Fruit fly (Drosophila melanogaster) whole organism, prepupa: ENCODE data around the gene CG5861.

ENCODE experiments used
- CG10631 ChIP-seq: fragments of 200-800 bp; sonication (Bioruptor generic); optimal IDR thresholded peaks from 2 replicates; lab custom pipeline; 2016; ENCODE audit warnings: missing biosample characterization, missing genetic modification characterization
- CG10669 ChIP-seq: fragments of 200-800 bp; sonication (Bioruptor generic); optimal IDR thresholded peaks from 3 replicates; lab custom pipeline; 2018; ENCODE audit warnings: missing biosample characterization, mild to moderate bottlenecking, missing genetic modification characterization, moderate library complexity
- CG11294 ChIP-seq: fragments of 200-800 bp; sonication (Bioruptor generic); IDR thresholded peaks from 2 replicates; pipeline ENCODE4 v1.3.6; 2022; ENCODE audit warnings: missing biosample characterization, missing genetic modification characterization
- CG11762 ChIP-seq: fragments of 200-800 bp; sonication (Bioruptor generic); optimal IDR thresholded peaks from 3 replicates; lab custom pipeline; 2016; ENCODE audit warnings: missing biosample characterization, missing genetic modification characterization; ENCODE audit not compliant: insufficient read depth
- CG11902 ChIP-seq: fragments of 200-800 bp; sonication (Bioruptor generic); optimal IDR thresholded peaks from 3 replicates; lab custom pipeline; 2016; ENCODE audit warnings: missing biosample characterization, missing genetic modification characterization
- CG15336 ChIP-seq: fragments of 200-800 bp; sonication (Bioruptor generic); IDR thresholded peaks from 2 replicates; pipeline ENCODE4 v1.3.6; 2022; ENCODE audit warnings: missing biosample characterization, missing genetic modification characterization
- CG16779 ChIP-seq: fragments of 200-800 bp; sonication (Bioruptor generic); optimal IDR thresholded peaks from 3 replicates; lab custom pipeline; 2017; ENCODE audit warnings: missing biosample characterization, mild to moderate bottlenecking, missing genetic modification characterization
- CG3032 ChIP-seq: fragments of 200-800 bp; optimal IDR thresholded peaks from 2 replicates; lab custom pipeline; 2019; ENCODE audit warnings: missing biosample characterization, mild to moderate bottlenecking, missing genetic modification characterization, moderate library complexity
- CG31627 ChIP-seq: fragments of 200-800 bp; sonication (Bioruptor generic); optimal IDR thresholded peaks from 3 replicates; lab custom pipeline; 2016; ENCODE audit warnings: missing biosample characterization, missing genetic modification characterization
- CG32006 ChIP-seq: fragments of 200-800 bp; sonication (Bioruptor generic); optimal IDR thresholded peaks from 3 replicates; lab custom pipeline; 2017; ENCODE audit warnings: missing biosample characterization, mild to moderate bottlenecking, missing genetic modification characterization
- CG34406 ChIP-seq: fragments of 200-800 bp; sonication (Bioruptor generic); optimal IDR thresholded peaks from 3 replicates; lab custom pipeline; 2016; ENCODE audit warnings: missing biosample characterization, missing genetic modification characterization
- CG3919 ChIP-seq: fragments of 200-800 bp; sonication (Bioruptor generic); optimal IDR thresholded peaks from 3 replicates; lab custom pipeline; 2016; ENCODE audit warnings: missing biosample characterization, missing genetic modification characterization
- CG4318 ChIP-seq: fragments of 200-800 bp; sonication (Bioruptor generic); optimal IDR thresholded peaks from 3 replicates; lab custom pipeline; 2017; ENCODE audit warnings: missing biosample characterization, mild to moderate bottlenecking, missing genetic modification characterization
- CG6163 ChIP-seq: fragments of 200-800 bp; sonication (Bioruptor generic); IDR thresholded peaks from 3 replicates; pipeline ENCODE4 v1.3.6; 2022; ENCODE audit warnings: missing biosample characterization, missing genetic modification characterization
- CG6276 ChIP-seq: fragments of 200-800 bp; sonication (Bioruptor generic); optimal IDR thresholded peaks from 2 replicates; lab custom pipeline; 2017; ENCODE audit warnings: missing biosample characterization, mild to moderate bottlenecking, missing genetic modification characterization
- CG6792 ChIP-seq: fragments of 200-800 bp; sonication (Bioruptor generic); optimal IDR thresholded peaks from 3 replicates; lab custom pipeline; 2016; ENCODE audit warnings: missing biosample characterization, missing genetic modification characterization
- CG6808 ChIP-seq: fragments of 200-800 bp; sonication (Bioruptor generic); optimal IDR thresholded peaks from 3 replicates; lab custom pipeline; 2017; ENCODE audit warnings: missing biosample characterization, missing genetic modification characterization, mild to moderate bottlenecking, moderate library complexity, missing genetic modification reagents
- CG6854 ChIP-seq: fragments of 200-800 bp; sonication (Bioruptor generic); optimal IDR thresholded peaks from 2 replicates; lab custom pipeline; 2017; ENCODE audit warnings: missing biosample characterization, mild to moderate bottlenecking, missing genetic modification characterization
- CG7368 ChIP-seq: fragments of 200-800 bp; sonication (Bioruptor generic); optimal IDR thresholded peaks from 3 replicates; lab custom pipeline; 2016; ENCODE audit warnings: missing biosample characterization, missing genetic modification characterization
- CG8119 ChIP-seq: fragments of 200-800 bp; sonication (Bioruptor generic); IDR thresholded peaks from 3 replicates; pipeline ENCODE4 v1.3.6; 2022; ENCODE audit warnings: missing biosample characterization, missing genetic modification characterization
- CG9139 ChIP-seq: fragments of 200-800 bp; sonication (Bioruptor generic); optimal IDR thresholded peaks from 3 replicates; lab custom pipeline; 2017; ENCODE audit warnings: missing biosample characterization, mild to moderate bottlenecking, missing genetic modification characterization
- Eip78C ChIP-seq: fragments of 200-800 bp; sonication (Bioruptor generic); peaks from one replicate; lab custom pipeline; 2016; ENCODE audit warnings: missing biosample characterization, missing genetic modification characterization
- Ets96B ChIP-seq: fragments of 200-800 bp; optimal IDR thresholded peaks from 2 replicates; lab custom pipeline; 2019; ENCODE audit warnings: missing biosample characterization, mild to moderate bottlenecking, missing genetic modification characterization, moderate library complexity
- Hr38 ChIP-seq: sonication (Bioruptor generic); optimal IDR thresholded peaks from 2 replicates; lab custom pipeline; 2016; ENCODE audit warnings: missing biosample characterization, missing genetic modification characterization
- Hr4 ChIP-seq: fragments of 200-800 bp; sonication (Bioruptor generic); optimal IDR thresholded peaks from 3 replicates; lab custom pipeline; 2016; ENCODE audit warnings: missing biosample characterization, missing genetic modification characterization
- Lpt ChIP-seq: fragments of 200-800 bp; sonication (Bioruptor generic); optimal IDR thresholded peaks from 3 replicates; lab custom pipeline; 2016; ENCODE audit warnings: missing biosample characterization, missing genetic modification characterization
- Met ChIP-seq: fragments of 200-800 bp; sonication (Bioruptor generic); optimal IDR thresholded peaks from 3 replicates; lab custom pipeline; 2016; ENCODE audit warnings: missing biosample characterization, missing genetic modification characterization
- OdsH ChIP-seq: fragments of 200-800 bp; sonication (Bioruptor generic); optimal IDR thresholded peaks from 3 replicates; lab custom pipeline; 2016; ENCODE audit warnings: missing biosample characterization, missing genetic modification characterization
- Smox ChIP-seq: fragments of 200-800 bp; sonication (Bioruptor generic); optimal IDR thresholded peaks from 3 replicates; lab custom pipeline; 2016; ENCODE audit warnings: missing biosample characterization, missing genetic modification characterization
- Sox102F ChIP-seq: fragments of 200-800 bp; sonication (Bioruptor generic); optimal IDR thresholded peaks from 2 replicates; lab custom pipeline; 2016; ENCODE audit warnings: missing biosample characterization, mild to moderate bottlenecking, missing genetic modification characterization
- Sox14 ChIP-seq: fragments of 200-800 bp; sonication (Bioruptor generic); optimal IDR thresholded peaks from 3 replicates; lab custom pipeline; 2016; ENCODE audit warnings: missing biosample characterization, missing genetic modification characterization
- achi ChIP-seq: fragments of 200-800 bp; sonication (Bioruptor generic); optimal IDR thresholded peaks from 3 replicates; lab custom pipeline; 2016; ENCODE audit warnings: missing biosample characterization, missing genetic modification characterization
- cyc ChIP-seq: fragments of 200-800 bp; sonication (Bioruptor generic); optimal IDR thresholded peaks from 3 replicates; lab custom pipeline; 2016; ENCODE audit warnings: missing biosample characterization, missing genetic modification characterization
- dac ChIP-seq: fragments of 200-800 bp; sonication (Bioruptor generic); optimal IDR thresholded peaks from 2 replicates; lab custom pipeline; 2017; ENCODE audit warnings: missing biosample characterization, mild to moderate bottlenecking, missing genetic modification characterization
- dsx ChIP-seq: fragments of 200-800 bp; optimal IDR thresholded peaks from 3 replicates; lab custom pipeline; 2019; ENCODE audit warnings: missing biosample characterization, mild to moderate bottlenecking, missing genetic modification characterization, moderate library complexity; ENCODE audit not compliant: poor library complexity, severe bottlenecking
- eg ChIP-seq: fragments of 200-800 bp; sonication (Bioruptor generic); IDR thresholded peaks from 3 replicates; pipeline ENCODE4 v1.3.6; 2022; ENCODE audit warnings: missing biosample characterization, missing genetic modification characterization
- esn ChIP-seq: fragments of 200-800 bp; sonication (Bioruptor generic); optimal IDR thresholded peaks from 2 replicates; lab custom pipeline; 2016; ENCODE audit warnings: missing biosample characterization, mild to moderate bottlenecking, missing genetic modification characterization, moderate library complexity
- fd59A ChIP-seq: fragments of 200-800 bp; sonication (Bioruptor generic); optimal IDR thresholded peaks from 2 replicates; lab custom pipeline; 2017; ENCODE audit warnings: missing biosample characterization, mild to moderate bottlenecking, missing genetic modification characterization, missing genetic modification reagents
- fkh ChIP-seq: fragments of 200-800 bp; sonication (Bioruptor generic); optimal IDR thresholded peaks from 3 replicates; lab custom pipeline; 2017; ENCODE audit warnings: missing biosample characterization, mild to moderate bottlenecking, missing genetic modification characterization, moderate library complexity
- pdm3 ChIP-seq: fragments of 200-800 bp; sonication (Bioruptor generic); optimal IDR thresholded peaks from 3 replicates; lab custom pipeline; 2016; ENCODE audit warnings: missing biosample characterization, missing genetic modification characterization
- ss ChIP-seq, 2 experiments: fragments of 200-800 bp; sonication (Bioruptor generic); optimal IDR thresholded peaks; 2 replicates in 1 of 2; 3 replicates in 1 of 2; lab custom pipeline; 2017 to 2018; ENCODE audit warnings: mild to moderate bottlenecking in 2 of 2, missing biosample characterization in 2 of 2, missing genetic modification characterization in 2 of 2, moderate library complexity in 1 of 2
- svp ChIP-seq: fragments of 200-800 bp; sonication (Bioruptor generic); peaks from one replicate; lab custom pipeline; 2016; ENCODE audit warnings: missing biosample characterization, missing genetic modification characterization
- topi ChIP-seq: fragments of 200-800 bp; sonication (Bioruptor generic); optimal IDR thresholded peaks from 3 replicates; lab custom pipeline; 2016; ENCODE audit warnings: missing biosample characterization, missing genetic modification characterization
- vri ChIP-seq: fragments of 200-800 bp; sonication (Bioruptor generic); optimal IDR thresholded peaks from 3 replicates; lab custom pipeline; 2016; ENCODE audit warnings: missing biosample characterization, mild to moderate bottlenecking, missing genetic modification characterization

Gene CG5861

dm6 chr2L:16274100-16274499, 33.0 kb downstream of the CG5861 start:
- TF ChIP-seq esn (GFP tag; lab: Kevin White, UChicago) (peak; percentile 15), CG32006 (GFP tag; lab: Kevin White, UChicago) (peak; percentile 27), CG6276 (GFP tag; lab: Kevin White, UChicago) (peak; percentile 4), dsx (GFP tag; lab: Kevin White, UChicago) (peak; percentile 40), CG8119 (GFP tag; lab: Robert Waterston, UW) (peak; percentile 41; the same call in 1 of the 3 replicates), CG15336 (GFP tag; lab: Robert Waterston, UW) (no peak; the same call in 1 of the 2 replicates), svp (peak; percentile 83), Lpt (peak; percentile 12), dac (GFP tag; lab: Kevin White, UChicago) (peak; percentile 4), OdsH (GFP tag; lab: Kevin White, UChicago) (no peak), CG6163 (GFP tag; lab: Robert Waterston, UW) (peak; percentile 40; the same call in 1 of the 3 replicates), CG3919 (GFP tag; lab: Kevin White, UChicago) (peak; percentile 4), eg (GFP tag; lab: Robert Waterston, UW) (0 out of 3 replicates have a peak, but pooled peaks have one; percentile 48), CG10669 (no peak)
- TF ChIP-seq, all 60 proteins: peak for 11

- TF ChIP-seq Eip78C (GFP tag; lab: Kevin White, UChicago) (peak; percentile 42), CG11294 (no peak), svp (peak; percentile 58), CG3032 (tag; lab: Kevin White, UChicago) (no peak), CG11902 (GFP tag; lab: Kevin White, UChicago) (no peak), achi (GFP tag; lab: Kevin White, UChicago) (no peak), CG6792 (GFP tag; lab: Kevin White, UChicago) (no peak), ss (GFP tag; optimal IDR thresholded peaks at IDR 0.05; lab: Kevin White, UChicago) (no peak), Sox14 (peak; percentile 5), Smox (no peak), CG9139 (no peak), cyc (GFP tag; lab: Kevin White, UChicago) (no peak), Sox102F (GFP tag; lab: Kevin White, UChicago) (no peak), CG8119 (GFP tag; lab: Robert Waterston, UW) (no peak), CG6163 (GFP tag; lab: Robert Waterston, UW) (peak; percentile 9; the same call in 1 of the 3 replicates), esn (GFP tag; lab: Kevin White, UChicago) (no peak)
- TF ChIP-seq, all 60 proteins: peak for 4
Observed at dm6 chr2L:16273439-16273838, 33.7 kb downstream of the CG5861 start.

- peak; percentile 86 for TF ChIP-seq fkh
- no peak for TF ChIP-seq pdm3
- TF ChIP-seq dsx (GFP tag; lab: Kevin White, UChicago), result peak; percentile 0
- no peak for TF ChIP-seq Sox14
- peak; percentile 50 for TF ChIP-seq vri (GFP tag; lab: Kevin White, UChicago)
- peak; percentile 63 for TF ChIP-seq svp
- peak; percentile 50 for TF ChIP-seq Eip78C (GFP tag; lab: Kevin White, UChicago)
- TF ChIP-seq, all 60 proteins: peak for 5
Observed at dm6 chr2L:16272730-16273129, 34.4 kb downstream of the CG5861 start.

- no peak for TF ChIP-seq CG6792 (GFP tag; lab: Kevin White, UChicago)
- no peak for TF ChIP-seq topi (GFP tag; lab: Kevin White, UChicago)
- no peak for TF ChIP-seq Hr38 (GFP tag; lab: Kevin White, UChicago)
- TF ChIP-seq CG9139, result no peak
- TF ChIP-seq CG34406 (GFP tag; lab: Kevin White, UChicago), result no peak
- TF ChIP-seq CG6808 (GFP tag; lab: Kevin White, UChicago), result no peak
- no peak for TF ChIP-seq CG10631 (GFP tag; lab: Kevin White, UChicago)
- TF ChIP-seq Hr4 (GFP tag; lab: Kevin White, UChicago), result no peak
- TF ChIP-seq CG10669, result no peak
- peak; percentile 51 for TF ChIP-seq Eip78C (GFP tag; lab: Kevin White, UChicago)
- no peak for TF ChIP-seq CG11762 (GFP tag; lab: Kevin White, UChicago)
- no peak for TF ChIP-seq Met (GFP tag; lab: Kevin White, UChicago)
- no peak for TF ChIP-seq Sox102F (GFP tag; lab: Kevin White, UChicago)
- TF ChIP-seq eg (GFP tag; lab: Robert Waterston, UW), result no peak
- no peak for TF ChIP-seq CG31627
- TF ChIP-seq fd59A (GFP tag; lab: Kevin White, UChicago), result no peak
- TF ChIP-seq cyc (GFP tag; lab: Kevin White, UChicago), result no peak
- TF ChIP-seq vri (GFP tag; lab: Kevin White, UChicago), result peak; percentile 36
- TF ChIP-seq Sox14, result peak; percentile 47
- TF ChIP-seq Ets96B (tag; lab: Kevin White, UChicago), result no peak
- TF ChIP-seq Smox, result no peak
- peak; percentile 33 for TF ChIP-seq CG6854 (GFP tag; lab: Kevin White, UChicago)
- peak; percentile 0 for TF ChIP-seq CG16779
- peak; percentile 5 to 11 for TF ChIP-seq ss (GFP tag; optimal IDR thresholded peaks at IDR 0.05; lab: Kevin White, UChicago)
- TF ChIP-seq CG7368 (GFP tag; lab: Kevin White, UChicago), result no peak
- TF ChIP-seq CG4318 (GFP tag; lab: Kevin White, UChicago), result no peak
- peak; percentile 18 for TF ChIP-seq Lpt
- peak; percentile 93 for TF ChIP-seq svp
Observed at dm6 chr2L:16271486-16271806, 35.7 kb downstream of the CG5861 start.
